Worm (Caenorhabditis elegans) whole organism, L4/young adult: ENCODE results near the gene C56A3.8.

Experiments
- W03F9.2 ChIP-seq: fragments of 150-350 bp; optimal IDR thresholded peaks from 2 replicates; lab custom pipeline; 2014; ENCODE audit warnings: missing biosample characterization, missing genetic modification characterization
- dao-5 ChIP-seq: sonication (generic microtip); optimal IDR thresholded peaks from 2 replicates; lab custom pipeline; 2016; ENCODE audit warnings: missing genotype, missing genetic modification characterization, moderate library complexity, missing compliant biosample characterization
- him-1 ChIP-seq: sonication (generic microtip); optimal IDR thresholded peaks from 2 replicates; lab custom pipeline; 2016; ENCODE audit warnings: missing genotype, missing genetic modification reagents, missing genetic modification characterization, missing compliant biosample characterization

DNA sequence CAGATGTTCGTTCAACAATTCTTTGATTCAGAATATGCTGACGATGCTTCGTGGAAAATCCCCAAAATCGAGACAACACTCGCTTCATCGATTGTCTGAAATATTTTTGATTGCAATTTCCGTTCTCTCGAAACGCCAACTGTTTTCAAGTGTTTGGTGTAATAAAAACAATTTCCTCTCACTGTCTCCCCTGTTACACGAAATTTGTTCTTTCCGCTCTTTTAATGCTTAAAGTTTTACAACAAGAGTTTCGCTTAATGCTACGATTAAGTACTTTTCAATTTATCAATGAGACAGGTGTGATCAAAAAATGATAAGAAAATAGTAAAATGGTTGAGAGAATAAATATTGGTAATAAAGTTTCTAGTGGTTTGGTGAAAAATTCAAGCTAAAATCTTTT is 3.8 kb upstream of the C56A3.8 start, which contains the start of gene C56A3.6:
- TF ChIP-seq him-1 (tag; lab: Kevin White, UChicago): no peak
- TF ChIP-seq W03F9.2 (tag; lab: Kevin White, UChicago): no peak
- no peak for TF ChIP-seq dao-5 (tag; lab: Kevin White, UChicago)
